Worm (Caenorhabditis elegans): ENCODE measurements around the gene srh-125.

DNA sequence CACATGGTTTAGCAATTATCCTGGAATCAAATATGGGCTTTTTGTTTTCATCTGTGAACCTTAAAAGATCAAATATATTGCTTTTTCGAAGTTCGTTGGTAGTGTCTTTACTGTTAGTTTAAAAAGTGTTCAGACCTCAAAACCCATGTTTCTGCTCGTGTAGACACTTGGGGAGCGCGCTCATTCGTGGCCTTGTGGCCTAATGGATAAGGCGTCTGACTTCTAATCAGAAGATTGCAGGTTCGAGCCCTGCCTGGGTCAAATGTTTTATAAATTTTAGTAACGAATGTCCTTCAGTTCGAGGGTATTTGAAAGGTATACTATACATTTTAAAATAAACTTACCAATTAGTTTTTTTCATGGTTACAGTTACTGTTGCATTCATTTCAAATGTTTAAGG, 29.5 kb upstream of the srh-125 start:
- TF ChIP-seq pag-3 (tag; optimal IDR thresholded peaks at IDR 0.05; ENCODE audit: borderline replicate concordance) (no peak), hlh-15 (tag; optimal IDR thresholded peaks at IDR 0.05) (no peak), sox-4 (tag; optimal IDR thresholded peaks at IDR 0.05) (no peak), pqm-1 (tag; optimal IDR thresholded peaks at IDR 0.05) (no peak), fkh-6 (tag; optimal IDR thresholded peaks at IDR 0.05) (no peak)
